Worm (Caenorhabditis elegans) whole organism, L4 larva: Measurements from ENCODE around the gene srx-121.

Source experiments
- F37D6.2 ChIP-seq: sonication (generic microtip); optimal IDR thresholded peaks from 2 replicates; lab custom pipeline; 2016; ENCODE audit warnings: mild to moderate bottlenecking, missing genetic modification characterization, missing compliant biosample characterization
- F49E8.2 ChIP-seq: sonication (generic microtip); optimal IDR thresholded peaks from 2 replicates; lab custom pipeline; 2016; ENCODE audit warnings: missing compliant biosample characterization, mild to moderate bottlenecking, missing genetic modification characterization, borderline replicate concordance
- Y48G9A.11 ChIP-seq: fragments of 200-800 bp; sonication (Bioruptor generic); IDR thresholded peaks from 2 replicates; pipeline ENCODE4 v1.3.6; 2022; ENCODE audit warnings: missing genetic modification reagents, missing genetic modification characterization, missing compliant biosample characterization
- Y5F2A.4 ChIP-seq: fragments of 200-800 bp; sonication (Bioruptor generic); optimal IDR thresholded peaks from 2 replicates; lab custom pipeline; 2018; ENCODE audit warnings: mild to moderate bottlenecking, missing genetic modification characterization, missing compliant biosample characterization
- ZK337.2 ChIP-seq: fragments of 200-800 bp; sonication (Bioruptor generic); IDR thresholded peaks from 2 replicates; pipeline ENCODE4 v1.3.6; 2022; ENCODE audit warnings: missing genetic modification reagents, missing genetic modification characterization, missing compliant biosample characterization
- ZK546.5 ChIP-seq, 2 experiments: sonication (generic microtip); optimal IDR thresholded peaks; 2 replicates each; lab custom pipeline; 2017; ENCODE audit warnings: missing biosample characterization in 2 of 2, missing genetic modification characterization in 2 of 2
- aha-1 ChIP-seq: fragments of 150-350 bp; peaks from one replicate; lab custom pipeline; 2014; ENCODE audit warnings: missing biosample characterization, missing genetic modification characterization
- ama-1 ChIP-seq: fragments of 150-350 bp; optimal IDR thresholded peaks from 2 replicates; lab custom pipeline; 2014; ENCODE audit warnings: inconsistent platforms, mixed read lengths
- ceh-62 ChIP-seq: sonication (generic microtip); optimal IDR thresholded peaks from 2 replicates; lab custom pipeline; 2017; ENCODE audit warnings: missing biosample characterization, missing genetic modification characterization
- ces-1 ChIP-seq: fragments of 150-350 bp; sonication (generic microtip); optimal IDR thresholded peaks from 4 replicates; lab custom pipeline; 2014; ENCODE audit warnings: missing biosample characterization, missing genetic modification reagents, missing genetic modification characterization
- cey-2 ChIP-seq: sonication (generic microtip); optimal IDR thresholded peaks from 3 replicates; lab custom pipeline; 2017; ENCODE audit warnings: missing genetic modification characterization, mild to moderate bottlenecking, missing compliant biosample characterization, antibody characterized with exemption, borderline replicate concordance; ENCODE audit not compliant: insufficient read depth
- dmd-8 ChIP-seq: fragments of 200-800 bp; sonication (Bioruptor generic); IDR thresholded peaks from 2 replicates; pipeline ENCODE4 v1.3.6; 2022; ENCODE audit warnings: missing genetic modification characterization, missing compliant biosample characterization
- dmd-9 ChIP-seq: fragments of 200-800 bp; sonication (Bioruptor generic); IDR thresholded peaks from 2 replicates; pipeline ENCODE4 v1.3.6; 2022; ENCODE audit warnings: missing genetic modification reagents, missing genetic modification characterization, missing compliant biosample characterization
- dve-1 ChIP-seq: sonication (generic microtip); optimal IDR thresholded peaks from 2 replicates; lab custom pipeline; 2017; ENCODE audit warnings: antibody characterized with exemption, mild to moderate bottlenecking, missing genetic modification characterization, missing compliant biosample characterization; ENCODE audit not compliant: insufficient read depth
- egl-27 ChIP-seq: sonication (generic microtip); optimal IDR thresholded peaks from 3 replicates; lab custom pipeline; 2017; ENCODE audit warnings: missing biosample characterization, missing genetic modification reagents, missing genetic modification characterization
- fos-1 ChIP-seq: fragments of 150-350 bp; optimal IDR thresholded peaks from 2 replicates; lab custom pipeline; 2014; ENCODE audit warnings: missing biosample characterization, missing genetic modification characterization
- lin-1 ChIP-seq: fragments of 200-800 bp; sonication (Bioruptor generic); IDR thresholded peaks from 2 replicates; pipeline ENCODE4 v1.3.6; 2022; ENCODE audit warnings: missing genetic modification reagents, missing genetic modification characterization, missing compliant biosample characterization
- lin-29 ChIP-seq: fragments of 200-800 bp; sonication (Bioruptor generic); IDR thresholded peaks from 2 replicates; pipeline ENCODE4 v1.3.6; 2022; ENCODE audit warnings: missing genetic modification reagents, missing genetic modification characterization, missing compliant biosample characterization
- lir-3 ChIP-seq: sonication (generic microtip); optimal IDR thresholded peaks from 2 replicates; lab custom pipeline; 2016; ENCODE audit warnings: mild to moderate bottlenecking, missing genetic modification characterization, missing compliant biosample characterization
- mdt-29 ChIP-seq: fragments of 200-800 bp; sonication (Bioruptor generic); IDR thresholded peaks from 2 replicates; pipeline ENCODE4 v1.3.6; 2022; ENCODE audit warnings: missing genetic modification reagents, missing genetic modification characterization, missing compliant biosample characterization
- mep-1 ChIP-seq: fragments of 150-350 bp; sonication (generic microtip); optimal IDR thresholded peaks from 3 replicates; lab custom pipeline; 2014; ENCODE audit warnings: missing biosample characterization, missing genetic modification characterization
- mxl-2 ChIP-seq: fragments of 200-800 bp; sonication (Bioruptor generic); conservative IDR thresholded peaks from 2 replicates; pipeline ENCODE4 v1.3.6; 2022; ENCODE audit warnings: missing genetic modification reagents, missing genetic modification characterization, missing compliant biosample characterization
- mxl-3 ChIP-seq: fragments of 200-800 bp; sonication (Bioruptor generic); optimal IDR thresholded peaks from 2 replicates; lab custom pipeline; 2018; ENCODE audit warnings: mild to moderate bottlenecking, missing genetic modification characterization, missing compliant biosample characterization
- nhr-10 ChIP-seq: fragments of 150-350 bp; optimal IDR thresholded peaks from 2 replicates; lab custom pipeline; 2014; ENCODE audit warnings: missing biosample characterization, missing genetic modification characterization
- nhr-76 ChIP-seq: fragments of 150-350 bp; optimal IDR thresholded peaks from 2 replicates; lab custom pipeline; 2014; ENCODE audit warnings: missing biosample characterization, missing genetic modification characterization
- skn-1 ChIP-seq: fragments of 150-350 bp; optimal IDR thresholded peaks from 2 replicates; lab custom pipeline; 2014; ENCODE audit warnings: missing biosample characterization, missing genetic modification characterization
- snpc-1.2 ChIP-seq: fragments of 200-800 bp; sonication (Bioruptor generic); IDR thresholded peaks from 2 replicates; pipeline ENCODE4 v1.3.6; 2022; ENCODE audit warnings: missing genetic modification reagents, missing genetic modification characterization, missing compliant biosample characterization
- spr-3 ChIP-seq: fragments of 200-800 bp; sonication (Bioruptor generic); optimal IDR thresholded peaks from 2 replicates; lab custom pipeline; 2018; ENCODE audit warnings: mild to moderate bottlenecking, missing genetic modification characterization, missing compliant biosample characterization
- unc-130 ChIP-seq: sonication (generic microtip); optimal IDR thresholded peaks from 2 replicates; lab custom pipeline; 2016; ENCODE audit warnings: missing genetic modification reagents, missing genetic modification characterization, missing compliant biosample characterization
- zag-1 ChIP-seq: fragments of 150-350 bp; optimal IDR thresholded peaks from 2 replicates; lab custom pipeline; 2014; ENCODE audit warnings: missing biosample characterization, missing genetic modification characterization

The srx-121 gene

ce11 chrV:3339009-3339408 is 33.6 kb downstream of the srx-121 start, which contains the start of gene C17B7.4:
Gene C17B7.4 (plus strand): TSS chrV:3339309.
- TF ChIP-seq cey-2 (tag; lab: Kevin White, UChicago) (no peak), F49E8.2 (tag; lab: Kevin White, UChicago) (no peak), ZK546.5 (tag; optimal IDR thresholded peaks at IDR 0.05; lab: Kevin White, UChicago) (no peak)

ce11 chrV:3333334-3333733 is 39.2 kb downstream of the srx-121 start, which contains the start of gene C17B7.5:
Gene C17B7.5 (plus strand): TSS chrV:3333634.
- TF ChIP-seq mdt-29 (GFP tag; lab: Robert Waterston, UW) (no peak), dve-1 (tag; lab: Kevin White, UChicago) (no peak), spr-3 (GFP tag; lab: Kevin White, UChicago) (no peak), lir-3 (tag; lab: Kevin White, UChicago) (no peak), egl-27 (no peak), fos-1 (tag; lab: Kevin White, UChicago) (no peak), unc-130 (GFP tag; lab: Kevin White, UChicago) (no peak), mxl-2 (GFP tag; lab: Robert Waterston, UW) (no peak), mep-1 (tag; lab: Kevin White, UChicago) (no peak), F37D6.2 (no peak), ama-1 (lab: Kevin White, UChicago) (no peak)
- TF ChIP-seq, all 104 proteins: peak for 0

- TF ChIP-seq dmd-9 (GFP tag; lab: Robert Waterston, UW) (no peak), ZK546.5 (tag; optimal IDR thresholded peaks at IDR 0.05; lab: Kevin White, UChicago) (no peak), snpc-1.2 (GFP tag; lab: Robert Waterston, UW) (no peak), nhr-10 (tag; lab: Kevin White, UChicago) (no peak), mxl-3 (no peak), nhr-76 (tag; lab: Kevin White, UChicago) (no peak), dmd-8 (no peak), skn-1 (tag; lab: Kevin White, UChicago) (no peak), zag-1 (no peak), lin-1 (GFP tag; lab: Robert Waterston, UW) (no peak), ZK337.2 (GFP tag; lab: Robert Waterston, UW) (no peak), ces-1 (no peak), lin-29 (GFP tag; lab: Robert Waterston, UW) (no peak), Y5F2A.4 (GFP tag; lab: Kevin White, UChicago) (no peak), ceh-62 (tag; lab: Kevin White, UChicago) (no peak)
Measured at ce11 chrV:3332023-3332422, 40.5 kb downstream of the srx-121 start, which contains the start of gene C17B7.9. Gene C17B7.9 (minus strand): TSS chrV:3332123.

ce11 chrV:3324178-3324577 is 48.4 kb downstream of the srx-121 start, which contains the start of gene C17B7.8:
Gene C17B7.8 (minus strand): TSS chrV:3324278.
- no peak for TF ChIP-seq Y48G9A.11 (GFP tag; lab: Robert Waterston, UW)
- no peak for TF ChIP-seq ceh-62 (tag; lab: Kevin White, UChicago)
- peak; percentile 31 for TF ChIP-seq aha-1 (tag; lab: Kevin White, UChicago)
- TF ChIP-seq lin-29 (GFP tag; lab: Robert Waterston, UW) = no peak
